Fruit fly (Drosophila melanogaster) whole organism, larva: Measurements from ENCODE around the gene CG14042.
A peak's percentile ranks its signal among the peaks of the same experiment; 100 is the strongest.

Source experiments
- noc ChIP-seq: fragments of 200-800 bp; sonication (Bioruptor generic); optimal IDR thresholded peaks from 3 replicates; lab custom pipeline; 2019; ENCODE audit warnings: missing biosample characterization, mild to moderate bottlenecking, missing genetic modification characterization, moderate library complexity

CG14042 gene

dm6 chr2L:5059645-5060254 lies 22.2 kb downstream of the CG14042 start, which contains the start of gene Rpn11:
Gene Rpn11, minus strand, starts transcription at chr2L:5059790.
- peak; percentile 63 for TF ChIP-seq noc (tag; lab: Kevin White, UChicago)

- no peak for TF ChIP-seq noc (tag; lab: Kevin White, UChicago)
Measured at dm6 chr2L:5060515-5060914, 23.0 kb downstream of the CG14042 start, which contains the start of gene qtc. Gene qtc, plus strand, starts transcription at chr2L:5060815.

dm6 chr2L:5060952-5061478 lies 23.5 kb downstream of the CG14042 start:
- TF ChIP-seq noc (tag; lab: Kevin White, UChicago) = peak; percentile 90

dm6 chr2L:5062799-5063404 lies 25.4 kb downstream of the CG14042 start:
- TF ChIP-seq noc (tag; lab: Kevin White, UChicago) = no peak

dm6 chr2L:5063936-5064335 lies 26.4 kb downstream of the CG14042 start:
- TF ChIP-seq noc (tag; lab: Kevin White, UChicago) = no peak

dm6 chr2L:5070797-5071579 lies 33.5 kb downstream of the CG14042 start, which contains the start of gene RpL37A:
Gene RpL37A, plus strand, starts transcription at chr2L:5070957.
- TF ChIP-seq noc (tag; lab: Kevin White, UChicago) = peak; percentile 20

dm6 chr2L:5072357-5072756 lies 34.8 kb downstream of the CG14042 start:
- TF ChIP-seq noc (tag; lab: Kevin White, UChicago) = no peak

dm6 chr2L:5079200-5079599 lies 41.7 kb downstream of the CG14042 start:
- TF ChIP-seq noc (tag; lab: Kevin White, UChicago) = no peak

dm6 chr2L:5080225-5080867 lies 42.8 kb downstream of the CG14042 start:
- peak; percentile 19 for TF ChIP-seq noc (tag; lab: Kevin White, UChicago)

dm6 chr2L:5084586-5085257 lies 47.2 kb downstream of the CG14042 start:
- TF ChIP-seq noc (tag; lab: Kevin White, UChicago) = peak; percentile 76

- TF ChIP-seq noc (tag; lab: Kevin White, UChicago) = peak; percentile 46
Measured at dm6 chr2L:5085561-5085960, 48.1 kb downstream of the CG14042 start.

dm6 chr2L:5086905-5087522 lies 49.5 kb downstream of the CG14042 start:
- peak; percentile 77 for TF ChIP-seq noc (tag; lab: Kevin White, UChicago)

dm6 chr2L:5088649-5089270 lies 51.3 kb downstream of the CG14042 start:
- no peak for TF ChIP-seq noc (tag; lab: Kevin White, UChicago)

dm6 chr2L:5089642-5090041 lies 52.1 kb downstream of the CG14042 start:
- no peak for TF ChIP-seq noc (tag; lab: Kevin White, UChicago)
